Fruit fly (Drosophila melanogaster): ENCODE results near the gene RFeSP.

Gene RFeSP

DNA sequence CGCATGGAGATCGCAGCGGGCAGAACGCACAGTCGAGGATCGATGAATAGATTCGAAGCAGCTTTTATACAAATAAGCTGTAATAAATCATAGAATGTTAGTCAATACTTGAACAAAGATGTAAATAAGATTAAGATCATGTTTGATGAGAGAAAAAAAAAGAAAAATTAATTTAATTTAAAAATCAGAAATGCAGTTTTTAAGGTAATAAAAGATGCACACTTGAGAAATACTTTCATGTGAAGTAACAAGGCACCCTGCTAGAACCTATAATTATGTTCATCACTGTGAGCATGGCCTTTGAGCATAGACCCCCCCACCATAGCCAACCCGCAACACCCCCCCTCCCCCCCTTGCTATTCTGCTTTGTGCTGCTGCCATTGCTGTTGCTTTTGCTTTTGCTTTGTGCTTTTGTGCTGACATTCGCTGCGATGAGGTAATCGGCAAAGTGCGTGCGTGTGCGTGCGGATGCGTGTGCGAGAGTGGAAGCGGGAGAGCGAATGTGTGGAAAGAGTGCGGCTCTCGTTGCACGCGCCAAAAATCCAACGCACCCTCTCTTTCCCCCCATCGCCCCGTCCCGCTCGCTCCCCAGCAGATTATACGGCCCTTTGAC, 29.4 kb upstream of the RFeSP start (continued):
- peak; percentile 96 for TF ChIP-seq CG17829 (tag; optimal IDR thresholded peaks at IDR 0.05)
- peak; percentile 98 for TF ChIP-seq CG12104 (GFP tag; optimal IDR thresholded peaks at IDR 0.05)
- TF ChIP-seq CG15073 (GFP tag; optimal IDR thresholded peaks at IDR 0.05), result peak; percentile 78
- peak; percentile 22; the same call in 1 of the 3 replicates for TF ChIP-seq HLH4C (GFP tag; IDR thresholded peaks at IDR 0.05; ENCODE audit: partially characterized antibody)
- peak; percentile 85 for TF ChIP-seq Hey (tag; optimal IDR thresholded peaks at IDR 0.05)
- TF ChIP-seq zf30C (GFP tag; optimal IDR thresholded peaks at IDR 0.05), result peak; percentile 15
- peak; percentile 84 for TF ChIP-seq Atf-2 (GFP tag; optimal IDR thresholded peaks at IDR 0.05)
- peak; percentile 91 for TF ChIP-seq twi (tag; optimal IDR thresholded peaks at IDR 0.05)
- TF ChIP-seq BtbVII (GFP tag; optimal IDR thresholded peaks at IDR 0.05), result peak; percentile 99
- TF ChIP-seq ci (GFP tag; IDR thresholded peaks at IDR 0.05), result peak; percentile 93
- TF ChIP-seq gfzf (GFP tag; optimal IDR thresholded peaks at IDR 0.05), result no peak
- TF ChIP-seq phol (tag; optimal IDR thresholded peaks at IDR 0.05), result peak; percentile 97
- TF ChIP-seq CG10147 (GFP tag; optimal IDR thresholded peaks at IDR 0.05), result peak; percentile 98
- TF ChIP-seq dati (GFP tag; IDR thresholded peaks at IDR 0.05), result peak; percentile 85
- TF ChIP-seq Optix (GFP tag; IDR thresholded peaks at IDR 0.05), result peak; percentile 87
- no peak for TF ChIP-seq hkb (optimal IDR thresholded peaks at IDR 0.05)
- peak; percentile 98 for TF ChIP-seq hkb (GFP tag; IDR thresholded peaks at IDR 0.05)
- TF ChIP-seq schlank (tag; optimal IDR thresholded peaks at IDR 0.05), result peak; percentile 94
- TF ChIP-seq HHEX (GFP tag; optimal IDR thresholded peaks at IDR 0.05), result peak; percentile 98
- TF ChIP-seq tx (GFP tag; optimal IDR thresholded peaks at IDR 0.05), result peak; percentile 87
- peak; percentile 98 for TF ChIP-seq ATbp (GFP tag; optimal IDR thresholded peaks at IDR 0.05)
- peak; percentile 79; the same call in 1 of the 2 replicates for TF ChIP-seq CG8765 (GFP tag; IDR thresholded peaks at IDR 0.05)
- TF ChIP-seq otp (GFP tag; IDR thresholded peaks at IDR 0.05), result peak; percentile 90
- TF ChIP-seq Adf1 (GFP tag; IDR thresholded peaks at IDR 0.05), result peak; percentile 86
- no peak for TF ChIP-seq tll (GFP tag; optimal IDR thresholded peaks at IDR 0.05)
- TF ChIP-seq aop (GFP tag; IDR thresholded peaks at IDR 0.05), result peak; percentile 47; the same call in 1 of the 2 replicates
- peak; percentile 58 for TF ChIP-seq CG10565 (GFP tag; optimal IDR thresholded peaks at IDR 0.05)
- TF ChIP-seq Camta (GFP tag; optimal IDR thresholded peaks at IDR 0.05), result peak; percentile 90
- peak; percentile 85 for TF ChIP-seq Hr39 (optimal IDR thresholded peaks at IDR 0.05)
- peak; percentile 98 for TF ChIP-seq CG30403 (GFP tag; optimal IDR thresholded peaks at IDR 0.05)
- TF ChIP-seq caup (GFP tag; optimal IDR thresholded peaks at IDR 0.05; ENCODE audit: severe bottlenecking), result peak; percentile 98
- TF ChIP-seq ind (GFP tag; optimal IDR thresholded peaks at IDR 0.05), result peak; percentile 97
- peak; percentile 94 for TF ChIP-seq wdn (GFP tag; IDR thresholded peaks at IDR 0.05)
- TF ChIP-seq lilli (GFP tag; optimal IDR thresholded peaks at IDR 0.05), result peak; percentile 94
- peak; percentile 98 for TF ChIP-seq CG2712 (tag; optimal IDR thresholded peaks at IDR 0.05)
- peak; percentile 95 for TF ChIP-seq CG12071 (GFP tag; optimal IDR thresholded peaks at IDR 0.05)
- peak; percentile 99 for TF ChIP-seq CoRest (tag; optimal IDR thresholded peaks at IDR 0.05)
- no peak for TF ChIP-seq CG14965 (GFP tag; optimal IDR thresholded peaks at IDR 0.05; ENCODE audit: borderline replicate concordance)
- peak; percentile 98 for TF ChIP-seq Ptx1 (GFP tag; IDR thresholded peaks at IDR 0.05)
- peak; percentile 88 for TF ChIP-seq CG30431 (GFP tag; optimal IDR thresholded peaks at IDR 0.05)
- no peak for TF ChIP-seq Dll (GFP tag; IDR thresholded peaks at IDR 0.05; ENCODE audit: partially characterized antibody)
- TF ChIP-seq pnt (GFP tag; optimal IDR thresholded peaks at IDR 0.05), result peak; percentile 88
- peak; percentile 87 for TF ChIP-seq zen (tag; optimal IDR thresholded peaks at IDR 0.05)
- TF ChIP-seq br (optimal IDR thresholded peaks at IDR 0.05), result no peak
- TF ChIP-seq CG12769 (tag; optimal IDR thresholded peaks at IDR 0.05), result peak; percentile 83
- TF ChIP-seq CG16815 (GFP tag; optimal IDR thresholded peaks at IDR 0.05), result peak; percentile 90
- TF ChIP-seq mam (GFP tag; optimal IDR thresholded peaks at IDR 0.05), result peak; percentile 95
- peak; percentile 93 for TF ChIP-seq trem (tag; optimal IDR thresholded peaks at IDR 0.05)
- peak; percentile 92 for TF ChIP-seq CG10274 (GFP tag; optimal IDR thresholded peaks at IDR 0.05)
- peak; percentile 88 for TF ChIP-seq MBD-R2 (GFP tag; IDR thresholded peaks at IDR 0.05)

Data from whole organism, embryonic.